Fruit fly (Drosophila melanogaster): ENCODE measurements around the gene Prp4k.

DNA sequence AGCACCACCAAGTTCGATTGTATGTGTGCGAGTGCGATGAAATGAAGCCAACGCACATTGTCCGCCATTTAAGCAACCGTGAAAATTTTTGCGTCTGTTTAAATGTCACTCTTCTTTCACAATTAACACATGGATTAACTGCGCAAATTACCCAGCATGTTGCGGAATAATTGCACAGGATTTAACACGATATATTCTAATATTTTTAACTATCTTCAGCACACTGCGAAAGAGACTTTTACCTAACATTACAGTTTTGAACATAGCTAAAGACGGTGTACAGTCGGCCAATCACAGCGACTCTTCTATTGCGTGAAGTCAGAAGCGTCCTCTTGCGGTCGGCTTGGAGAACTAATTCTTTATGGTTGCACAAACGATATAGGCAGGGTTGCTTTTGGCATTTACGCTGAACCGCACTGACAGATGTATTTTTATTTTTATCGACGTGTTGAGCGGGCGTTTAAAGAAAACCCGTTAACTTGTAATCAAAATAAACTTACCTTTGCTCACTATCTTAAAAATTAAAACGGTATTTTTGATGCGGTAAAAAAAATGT, 35.5 kb upstream of the Prp4k start:
- no peak for TF ChIP-seq EcR (GFP tag; optimal IDR thresholded peaks at IDR 0.05)
- no peak; the same call in 2 of the 3 replicates for TF ChIP-seq CG4496 (GFP tag; IDR thresholded peaks at IDR 0.05)
- TF ChIP-seq CG8159 (tag; optimal IDR thresholded peaks at IDR 0.05): no peak
- no peak for TF ChIP-seq CG9948 (tag; optimal IDR thresholded peaks at IDR 0.05)
- TF ChIP-seq CG13204 (GFP tag; optimal IDR thresholded peaks at IDR 0.05): no peak
- TF ChIP-seq Pif1A (GFP tag; optimal IDR thresholded peaks at IDR 0.05): no peak
- TF ChIP-seq CG17806 (tag; optimal IDR thresholded peaks at IDR 0.05): peak; percentile 5
- TF ChIP-seq gl (tag; optimal IDR thresholded peaks at IDR 0.05): no peak

Data from whole organism, pupa.